Fruit fly (Drosophila melanogaster) S2 (cell line): Measurements from ENCODE around the gene CG14883.

Source experiments
- CG8478 ChIP-seq: fragments of >200 bp; optimal IDR thresholded peaks from 2 replicates; lab custom pipeline; 2018
- CTCF ChIP-seq, 2 experiments: fragments of >200 bp; optimal IDR thresholded peaks; 2 replicates each; lab custom pipeline; 2018

dm6 chr3R:16408434-16408833 lies 47.4 kb upstream of the CG14883 start:
- TF ChIP-seq CTCF (optimal IDR thresholded peaks at IDR 0.05; lab: Kevin White, UChicago) (peak; percentile 62), CG8478 (no peak)
